Fruit fly (Drosophila melanogaster): Measurements from ENCODE around the gene Mitofilin.

The Mitofilin gene

dm6 chr3R:21989770-21990169 lies 33.4 kb downstream of the Mitofilin start:
- TF ChIP-seq CG33017 (tag; optimal IDR thresholded peaks at IDR 0.05): no peak
- peak; percentile 31 for TF ChIP-seq tj (GFP tag; optimal IDR thresholded peaks at IDR 0.05)

dm6 chr3R:21987546-21987945 lies 35.6 kb downstream of the Mitofilin start:
- TF ChIP-seq Clk (GFP tag; optimal IDR thresholded peaks at IDR 0.05): no peak
- TF ChIP-seq CG33017 (tag; optimal IDR thresholded peaks at IDR 0.05): no peak
- no peak for TF ChIP-seq CG7101 (tag; optimal IDR thresholded peaks at IDR 0.05)
- no peak for TF ChIP-seq CG14711 (tag; optimal IDR thresholded peaks at IDR 0.05)
- TF ChIP-seq toe (GFP tag; optimal IDR thresholded peaks at IDR 0.05): no peak
- TF ChIP-seq CG11617 (GFP tag; optimal IDR thresholded peaks at IDR 0.05): no peak
- TF ChIP-seq CG12768 (GFP tag; optimal IDR thresholded peaks at IDR 0.05): no peak
- TF ChIP-seq Crg-1 (GFP tag; optimal IDR thresholded peaks at IDR 0.05): no peak
- no peak for TF ChIP-seq kay (GFP tag; ENCODE audit: borderline replicate concordance)
- no peak for TF ChIP-seq cnc (optimal IDR thresholded peaks at IDR 0.05)
- no peak for TF ChIP-seq CG1620 (GFP tag; optimal IDR thresholded peaks at IDR 0.05)
- TF ChIP-seq pad (GFP tag; optimal IDR thresholded peaks at IDR 0.05): no peak
- no peak for TF ChIP-seq bab1 (GFP tag; optimal IDR thresholded peaks at IDR 0.05)
- TF ChIP-seq Mnt (GFP tag; optimal IDR thresholded peaks at IDR 0.05): no peak
- no peak for TF ChIP-seq tj (GFP tag; optimal IDR thresholded peaks at IDR 0.05)
- no peak for TF ChIP-seq CG5204 (GFP tag; optimal IDR thresholded peaks at IDR 0.05)

- no peak for TF ChIP-seq CG7101 (tag; optimal IDR thresholded peaks at IDR 0.05)
- no peak for TF ChIP-seq ovo (GFP tag; optimal IDR thresholded peaks at IDR 0.05)
- TF ChIP-seq Crg-1 (GFP tag; optimal IDR thresholded peaks at IDR 0.05): no peak
- no peak for TF ChIP-seq kay (GFP tag; ENCODE audit: borderline replicate concordance)
- no peak for TF ChIP-seq CG33017 (tag; optimal IDR thresholded peaks at IDR 0.05)
These were observed 43.7 kb downstream of the Mitofilin start for dm6 chr3R:21979386-21979785.

DNA sequence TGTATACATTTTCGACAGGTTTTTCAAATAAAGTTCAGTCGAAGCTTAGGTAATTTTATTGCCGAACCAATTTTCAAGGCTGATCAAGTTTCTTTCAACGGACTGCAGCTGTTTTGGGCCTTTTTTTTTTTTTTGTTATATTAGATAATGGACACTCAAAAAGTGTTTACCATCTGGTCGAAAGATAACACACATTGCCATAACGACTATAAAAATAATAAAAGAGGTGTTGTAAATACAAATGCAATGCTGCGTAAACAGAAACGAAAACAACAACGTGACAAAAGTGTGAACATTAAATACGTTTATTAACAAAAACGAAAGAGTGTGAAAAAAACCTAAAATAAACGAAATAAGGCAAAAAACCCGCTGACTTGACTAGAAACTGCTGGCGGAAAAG lies 45.4 kb downstream of the Mitofilin start:
- TF ChIP-seq ovo (GFP tag; optimal IDR thresholded peaks at IDR 0.05): no peak
- TF ChIP-seq Hr96 (GFP tag; optimal IDR thresholded peaks at IDR 0.05): no peak
- TF ChIP-seq Mnt (GFP tag; optimal IDR thresholded peaks at IDR 0.05): no peak
- TF ChIP-seq CG12768 (GFP tag; optimal IDR thresholded peaks at IDR 0.05): peak; percentile 19
- TF ChIP-seq bab1 (GFP tag; optimal IDR thresholded peaks at IDR 0.05): no peak
- TF ChIP-seq CG1620 (GFP tag; optimal IDR thresholded peaks at IDR 0.05): no peak
- TF ChIP-seq cic (GFP tag; optimal IDR thresholded peaks at IDR 0.05): peak; percentile 15
- TF ChIP-seq CG33017 (tag; optimal IDR thresholded peaks at IDR 0.05): no peak
- no peak for TF ChIP-seq Clk (GFP tag; optimal IDR thresholded peaks at IDR 0.05)
- peak; percentile 30 for TF ChIP-seq CG7045 (GFP tag; optimal IDR thresholded peaks at IDR 0.05)
- TF ChIP-seq CG11617 (GFP tag; optimal IDR thresholded peaks at IDR 0.05): no peak
- no peak for TF ChIP-seq CG14711 (tag; optimal IDR thresholded peaks at IDR 0.05)
- TF ChIP-seq tj (GFP tag; optimal IDR thresholded peaks at IDR 0.05): peak; percentile 82
- TF ChIP-seq Crg-1 (GFP tag; optimal IDR thresholded peaks at IDR 0.05): no peak
- TF ChIP-seq cnc (optimal IDR thresholded peaks at IDR 0.05): no peak
- peak; percentile 94 for TF ChIP-seq kay (GFP tag; ENCODE audit: borderline replicate concordance)
- no peak for TF ChIP-seq CG5204 (GFP tag; optimal IDR thresholded peaks at IDR 0.05)
- TF ChIP-seq CG7101 (tag; optimal IDR thresholded peaks at IDR 0.05): no peak
- TF ChIP-seq toe (GFP tag; optimal IDR thresholded peaks at IDR 0.05): no peak
- TF ChIP-seq pad (GFP tag; optimal IDR thresholded peaks at IDR 0.05): no peak

- TF ChIP-seq Crg-1 (GFP tag; optimal IDR thresholded peaks at IDR 0.05): no peak
- no peak for TF ChIP-seq pad (GFP tag; optimal IDR thresholded peaks at IDR 0.05)
- no peak for TF ChIP-seq CG5204 (GFP tag; optimal IDR thresholded peaks at IDR 0.05)
- TF ChIP-seq cnc (optimal IDR thresholded peaks at IDR 0.05): peak in 1 of 2 experiments; percentile 14
- TF ChIP-seq kay (GFP tag; ENCODE audit: borderline replicate concordance): no peak
- no peak for TF ChIP-seq Hr96 (GFP tag; optimal IDR thresholded peaks at IDR 0.05)
- TF ChIP-seq tj (GFP tag; optimal IDR thresholded peaks at IDR 0.05): peak; percentile 14
These were observed 46.2 kb downstream of the Mitofilin start for dm6 chr3R:21976954-21977353.

DNA sequence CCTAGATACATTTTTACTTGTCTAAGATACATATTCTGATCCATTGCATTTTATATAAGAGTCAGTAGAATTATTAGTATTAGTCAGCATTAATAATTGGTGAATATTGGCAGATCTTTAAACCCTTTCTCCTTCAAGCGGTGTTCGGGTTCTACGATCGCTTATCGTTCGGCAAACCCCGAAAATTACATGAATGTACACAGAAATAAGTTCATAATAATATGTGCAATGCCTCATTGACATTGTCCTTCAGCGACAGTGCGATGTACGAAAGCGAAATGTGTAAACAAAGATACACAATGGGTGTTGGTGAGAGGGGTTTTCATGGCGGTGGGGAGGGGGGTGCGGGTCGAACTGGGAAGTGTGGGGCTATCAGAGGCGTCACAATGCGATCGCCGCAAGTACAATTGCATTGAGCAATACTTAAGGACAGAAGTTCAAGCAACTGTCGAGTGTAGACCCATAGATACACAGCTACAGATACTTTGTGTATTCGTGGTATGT lies 46.7 kb downstream of the Mitofilin start:
- no peak for TF ChIP-seq tj (GFP tag; optimal IDR thresholded peaks at IDR 0.05)

dm6 chr3R:21973029-21973428 lies 50.1 kb downstream of the Mitofilin start:
- TF ChIP-seq CG11617 (GFP tag; optimal IDR thresholded peaks at IDR 0.05): no peak
- TF ChIP-seq kay (GFP tag; ENCODE audit: borderline replicate concordance): peak; percentile 68
- peak; percentile 29 for TF ChIP-seq tj (GFP tag; optimal IDR thresholded peaks at IDR 0.05)
- no peak for TF ChIP-seq toe (GFP tag; optimal IDR thresholded peaks at IDR 0.05)

dm6 chr3R:21972069-21972468 lies 51.1 kb downstream of the Mitofilin start:
- TF ChIP-seq bab1 (GFP tag; optimal IDR thresholded peaks at IDR 0.05) (peak; percentile 55), CG7045 (GFP tag; optimal IDR thresholded peaks at IDR 0.05) (peak; percentile 10), Hr96 (GFP tag; optimal IDR thresholded peaks at IDR 0.05) (no peak), ovo (GFP tag; optimal IDR thresholded peaks at IDR 0.05) (peak; percentile 3), toe (GFP tag; optimal IDR thresholded peaks at IDR 0.05) (no peak), pad (GFP tag; optimal IDR thresholded peaks at IDR 0.05) (peak; percentile 80), CG7101 (tag; optimal IDR thresholded peaks at IDR 0.05) (peak; percentile 45), CG1620 (GFP tag; optimal IDR thresholded peaks at IDR 0.05) (no peak), cnc (optimal IDR thresholded peaks at IDR 0.05) (no peak), CG5204 (GFP tag; optimal IDR thresholded peaks at IDR 0.05) (no peak), kay (GFP tag; ENCODE audit: borderline replicate concordance) (no peak), Clk (GFP tag; optimal IDR thresholded peaks at IDR 0.05) (no peak), Mnt (GFP tag; optimal IDR thresholded peaks at IDR 0.05) (peak; percentile 61), CG12768 (GFP tag; optimal IDR thresholded peaks at IDR 0.05) (peak; percentile 86), CG33017 (tag; optimal IDR thresholded peaks at IDR 0.05) (peak; percentile 57), CG14711 (tag; optimal IDR thresholded peaks at IDR 0.05) (peak; percentile 46), tj (GFP tag; optimal IDR thresholded peaks at IDR 0.05) (peak; percentile 78), CG11617 (GFP tag; optimal IDR thresholded peaks at IDR 0.05) (peak; percentile 47), cic (GFP tag; optimal IDR thresholded peaks at IDR 0.05) (peak; percentile 83), Crg-1 (GFP tag; optimal IDR thresholded peaks at IDR 0.05) (no peak)
